Worm (Caenorhabditis elegans) whole organism, young adult: ENCODE results near the gene F10E7.11.

Experiments used
- F52B5.7 ChIP-seq: sonication (generic microtip); optimal IDR thresholded peaks from 2 replicates; lab custom pipeline; 2016; ENCODE audit warnings: mild to moderate bottlenecking, missing genetic modification characterization, missing compliant biosample characterization
- Y53F4B.3 ChIP-seq: fragments of 200-800 bp; sonication (Bioruptor generic); IDR thresholded peaks from 2 replicates; pipeline ENCODE4 v1.3.6; 2022; ENCODE audit warnings: missing genetic modification reagents, missing genetic modification characterization, missing compliant biosample characterization
- attf-6 ChIP-seq: fragments of 200-800 bp; sonication (Bioruptor generic); IDR thresholded peaks from 2 replicates; pipeline ENCODE4 v1.3.6; 2022; ENCODE audit warnings: missing genetic modification reagents, missing genetic modification characterization, missing compliant biosample characterization
- dpff-1 ChIP-seq: sonication (generic microtip); optimal IDR thresholded peaks from 2 replicates; lab custom pipeline; 2017; ENCODE audit warnings: mild to moderate bottlenecking, missing genetic modification characterization, missing compliant biosample characterization
- nhr-90 ChIP-seq: sonication (generic microtip); optimal IDR thresholded peaks from 2 replicates; lab custom pipeline; 2016; ENCODE audit warnings: missing genotype, mild to moderate bottlenecking, missing genetic modification characterization, missing compliant biosample characterization
- pha-4 ChIP-seq: fragments of 150-350 bp; sonication (generic microtip); optimal IDR thresholded peaks from 2 replicates; lab custom pipeline; 2014; ENCODE audit warnings: missing biosample characterization, missing genetic modification reagents, missing genetic modification characterization
- snpc-4 ChIP-seq, 5 experiments: fragments of 150-350 bp in 1 of 5; sonication (generic microtip) in 4 of 5; optimal IDR thresholded peaks; 2 replicates each; lab custom pipeline; 2014 to 2018; ENCODE audit warnings: missing genetic modification characterization in 5 of 5, missing biosample characterization in 3 of 5, antibody characterized with exemption in 2 of 5, mild to moderate bottlenecking in 2 of 5, missing compliant biosample characterization in 2 of 5, missing genotype in 2 of 5, moderate library complexity in 2 of 5, missing genetic modification reagents in 1 of 5

- TF ChIP-seq Y53F4B.3 (GFP tag; lab: Robert Waterston, UW) (no peak), dpff-1 (no peak), attf-6 (GFP tag; lab: Robert Waterston, UW) (no peak), pha-4 (no peak), snpc-4 (GFP tag; optimal IDR thresholded peaks at IDR 0.05; lab: Kevin White, UChicago) (no peak), snpc-4 (tag; optimal IDR thresholded peaks at IDR 0.05; lab: Kevin White, UChicago) (no peak), nhr-90 (tag; lab: Kevin White, UChicago) (no peak), F52B5.7 (tag; lab: Kevin White, UChicago) (no peak)
Measured at ce11 chrII:7139064-7139463, 16.4 kb upstream of the F10E7.11 start.
